Fruit fly (Drosophila melanogaster) whole organism, adult: Measurements from ENCODE around the gene CG34461.

Experiments
- CG1620 ChIP-seq: fragments of 200-800 bp; sonication (Bioruptor generic); optimal IDR thresholded peaks from 2 replicates; lab custom pipeline; 2016; ENCODE audit warnings: missing biosample characterization, missing genetic modification characterization
- CG33017 ChIP-seq: fragments of 200-800 bp; sonication (Bioruptor generic); optimal IDR thresholded peaks from 2 replicates; lab custom pipeline; 2018; ENCODE audit warnings: missing biosample characterization, mild to moderate bottlenecking, missing genetic modification characterization, moderate library complexity
- CG7101 ChIP-seq: fragments of 200-800 bp; sonication (Bioruptor generic); optimal IDR thresholded peaks from 2 replicates; lab custom pipeline; 2018; ENCODE audit warnings: missing biosample characterization, mild to moderate bottlenecking, missing genetic modification characterization, moderate library complexity
- Clk ChIP-seq: fragments of 200-800 bp; sonication (Bioruptor generic); optimal IDR thresholded peaks from 2 replicates; lab custom pipeline; 2017; ENCODE audit warnings: missing biosample characterization, missing genetic modification characterization
- kay ChIP-seq: fragments of 200-800 bp; sonication (Bioruptor generic); peaks from one replicate; lab custom pipeline; 2016; ENCODE audit warnings: missing biosample characterization, missing genetic modification characterization, borderline replicate concordance

DNA sequence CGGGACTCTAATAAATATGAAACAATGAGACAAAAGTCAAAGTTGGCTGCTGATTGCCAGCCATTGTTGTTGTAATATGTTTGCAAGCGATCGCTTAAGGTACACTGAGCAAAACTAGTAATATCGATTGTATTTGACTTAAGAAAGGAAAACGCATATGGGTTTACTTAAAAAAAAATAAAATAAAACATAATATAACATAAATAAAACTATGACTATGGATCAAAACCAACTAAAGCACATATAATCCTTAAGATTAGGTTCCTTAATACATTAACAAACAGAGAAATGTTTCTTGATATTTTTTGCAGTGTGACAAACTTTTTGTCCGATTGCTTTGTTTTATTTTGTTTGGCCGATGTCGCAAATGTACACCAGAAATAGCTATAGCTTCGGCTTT is 7.9 kb downstream of the CG34461 start:
- no peak for TF ChIP-seq CG33017
- no peak for TF ChIP-seq Clk
- no peak for TF ChIP-seq CG7101
- no peak for TF ChIP-seq CG1620 (GFP tag; lab: Kevin White, UChicago)
- no peak for TF ChIP-seq kay
